Fruit fly (Drosophila melanogaster) whole organism, prepupa: ENCODE measurements around the gene CG43675.

Experiments used
- CG10669 ChIP-seq: fragments of 200-800 bp; sonication (Bioruptor generic); optimal IDR thresholded peaks from 3 replicates; lab custom pipeline; 2018; ENCODE audit warnings: missing biosample characterization, mild to moderate bottlenecking, missing genetic modification characterization, moderate library complexity
- CG11294 ChIP-seq: fragments of 200-800 bp; sonication (Bioruptor generic); IDR thresholded peaks from 2 replicates; pipeline ENCODE4 v1.3.6; 2022; ENCODE audit warnings: missing biosample characterization, missing genetic modification characterization
- CG11762 ChIP-seq: fragments of 200-800 bp; sonication (Bioruptor generic); optimal IDR thresholded peaks from 3 replicates; lab custom pipeline; 2016; ENCODE audit warnings: missing biosample characterization, missing genetic modification characterization; ENCODE audit not compliant: insufficient read depth
- CG15336 ChIP-seq: fragments of 200-800 bp; sonication (Bioruptor generic); IDR thresholded peaks from 2 replicates; pipeline ENCODE4 v1.3.6; 2022; ENCODE audit warnings: missing biosample characterization, missing genetic modification characterization
- CG1621 ChIP-seq: fragments of 200-800 bp; sonication (Bioruptor generic); optimal IDR thresholded peaks from 3 replicates; lab custom pipeline; 2018; ENCODE audit warnings: missing biosample characterization, mild to moderate bottlenecking, missing genetic modification characterization
- CG16779 ChIP-seq: fragments of 200-800 bp; sonication (Bioruptor generic); optimal IDR thresholded peaks from 3 replicates; lab custom pipeline; 2017; ENCODE audit warnings: missing biosample characterization, mild to moderate bottlenecking, missing genetic modification characterization
- CG3032 ChIP-seq: fragments of 200-800 bp; optimal IDR thresholded peaks from 2 replicates; lab custom pipeline; 2019; ENCODE audit warnings: missing biosample characterization, mild to moderate bottlenecking, missing genetic modification characterization, moderate library complexity
- CG32006 ChIP-seq: fragments of 200-800 bp; sonication (Bioruptor generic); optimal IDR thresholded peaks from 3 replicates; lab custom pipeline; 2017; ENCODE audit warnings: missing biosample characterization, mild to moderate bottlenecking, missing genetic modification characterization
- CG34406 ChIP-seq: fragments of 200-800 bp; sonication (Bioruptor generic); optimal IDR thresholded peaks from 3 replicates; lab custom pipeline; 2016; ENCODE audit warnings: missing biosample characterization, missing genetic modification characterization
- CG3919 ChIP-seq: fragments of 200-800 bp; sonication (Bioruptor generic); optimal IDR thresholded peaks from 3 replicates; lab custom pipeline; 2016; ENCODE audit warnings: missing biosample characterization, missing genetic modification characterization
- CG4318 ChIP-seq: fragments of 200-800 bp; sonication (Bioruptor generic); optimal IDR thresholded peaks from 3 replicates; lab custom pipeline; 2017; ENCODE audit warnings: missing biosample characterization, mild to moderate bottlenecking, missing genetic modification characterization
- CG6163 ChIP-seq: fragments of 200-800 bp; sonication (Bioruptor generic); IDR thresholded peaks from 3 replicates; pipeline ENCODE4 v1.3.6; 2022; ENCODE audit warnings: missing biosample characterization, missing genetic modification characterization
- CG6276 ChIP-seq: fragments of 200-800 bp; sonication (Bioruptor generic); optimal IDR thresholded peaks from 2 replicates; lab custom pipeline; 2017; ENCODE audit warnings: missing biosample characterization, mild to moderate bottlenecking, missing genetic modification characterization
- CG6792 ChIP-seq: fragments of 200-800 bp; sonication (Bioruptor generic); optimal IDR thresholded peaks from 3 replicates; lab custom pipeline; 2016; ENCODE audit warnings: missing biosample characterization, missing genetic modification characterization
- CG6808 ChIP-seq: fragments of 200-800 bp; sonication (Bioruptor generic); optimal IDR thresholded peaks from 3 replicates; lab custom pipeline; 2017; ENCODE audit warnings: missing biosample characterization, missing genetic modification characterization, mild to moderate bottlenecking, moderate library complexity, missing genetic modification reagents
- CG6854 ChIP-seq: fragments of 200-800 bp; sonication (Bioruptor generic); optimal IDR thresholded peaks from 2 replicates; lab custom pipeline; 2017; ENCODE audit warnings: missing biosample characterization, mild to moderate bottlenecking, missing genetic modification characterization
- CG8119 ChIP-seq: fragments of 200-800 bp; sonication (Bioruptor generic); IDR thresholded peaks from 3 replicates; pipeline ENCODE4 v1.3.6; 2022; ENCODE audit warnings: missing biosample characterization, missing genetic modification characterization
- CG8319 ChIP-seq: fragments of 200-800 bp; sonication (Bioruptor generic); optimal IDR thresholded peaks from 3 replicates; lab custom pipeline; 2016; ENCODE audit warnings: missing biosample characterization, missing genetic modification characterization
- CG9139 ChIP-seq: fragments of 200-800 bp; sonication (Bioruptor generic); optimal IDR thresholded peaks from 3 replicates; lab custom pipeline; 2017; ENCODE audit warnings: missing biosample characterization, mild to moderate bottlenecking, missing genetic modification characterization
- Eip78C ChIP-seq: fragments of 200-800 bp; sonication (Bioruptor generic); peaks from one replicate; lab custom pipeline; 2016; ENCODE audit warnings: missing biosample characterization, missing genetic modification characterization
- Eip93F ChIP-seq: fragments of 200-800 bp; sonication (Bioruptor generic); optimal IDR thresholded peaks from 2 replicates; lab custom pipeline; 2016; ENCODE audit warnings: missing biosample characterization, mild to moderate bottlenecking, missing genetic modification characterization
- Ets21C ChIP-seq: fragments of 200-800 bp; sonication (Bioruptor generic); optimal IDR thresholded peaks from 3 replicates; lab custom pipeline; 2016; ENCODE audit warnings: missing biosample characterization, missing genetic modification characterization
- Ets96B ChIP-seq: fragments of 200-800 bp; optimal IDR thresholded peaks from 2 replicates; lab custom pipeline; 2019; ENCODE audit warnings: missing biosample characterization, mild to moderate bottlenecking, missing genetic modification characterization, moderate library complexity
- Gug ChIP-seq: fragments of 200-800 bp; sonication (Bioruptor generic); IDR thresholded peaks from 2 replicates; pipeline ENCODE4 v1.3.6; 2022; ENCODE audit warnings: missing biosample characterization, missing genetic modification characterization
- Hr38 ChIP-seq: sonication (Bioruptor generic); optimal IDR thresholded peaks from 2 replicates; lab custom pipeline; 2016; ENCODE audit warnings: missing biosample characterization, missing genetic modification characterization
- Hr4 ChIP-seq: fragments of 200-800 bp; sonication (Bioruptor generic); optimal IDR thresholded peaks from 3 replicates; lab custom pipeline; 2016; ENCODE audit warnings: missing biosample characterization, missing genetic modification characterization
- Lpt ChIP-seq: fragments of 200-800 bp; sonication (Bioruptor generic); optimal IDR thresholded peaks from 3 replicates; lab custom pipeline; 2016; ENCODE audit warnings: missing biosample characterization, missing genetic modification characterization
- Sox102F ChIP-seq: fragments of 200-800 bp; sonication (Bioruptor generic); optimal IDR thresholded peaks from 2 replicates; lab custom pipeline; 2016; ENCODE audit warnings: missing biosample characterization, mild to moderate bottlenecking, missing genetic modification characterization
- Sox14 ChIP-seq: fragments of 200-800 bp; sonication (Bioruptor generic); optimal IDR thresholded peaks from 3 replicates; lab custom pipeline; 2016; ENCODE audit warnings: missing biosample characterization, missing genetic modification characterization
- dsx ChIP-seq: fragments of 200-800 bp; optimal IDR thresholded peaks from 3 replicates; lab custom pipeline; 2019; ENCODE audit warnings: missing biosample characterization, mild to moderate bottlenecking, missing genetic modification characterization, moderate library complexity; ENCODE audit not compliant: poor library complexity, severe bottlenecking
- eg ChIP-seq: fragments of 200-800 bp; sonication (Bioruptor generic); IDR thresholded peaks from 3 replicates; pipeline ENCODE4 v1.3.6; 2022; ENCODE audit warnings: missing biosample characterization, missing genetic modification characterization
- esn ChIP-seq: fragments of 200-800 bp; sonication (Bioruptor generic); optimal IDR thresholded peaks from 2 replicates; lab custom pipeline; 2016; ENCODE audit warnings: missing biosample characterization, mild to moderate bottlenecking, missing genetic modification characterization, moderate library complexity
- fd59A ChIP-seq: fragments of 200-800 bp; sonication (Bioruptor generic); optimal IDR thresholded peaks from 2 replicates; lab custom pipeline; 2017; ENCODE audit warnings: missing biosample characterization, mild to moderate bottlenecking, missing genetic modification characterization, missing genetic modification reagents
- lz ChIP-seq: fragments of 200-800 bp; sonication (Bioruptor generic); optimal IDR thresholded peaks from 3 replicates; lab custom pipeline; 2016; ENCODE audit warnings: missing biosample characterization, missing genetic modification characterization
- net ChIP-seq: fragments of 200-800 bp; sonication (Bioruptor generic); optimal IDR thresholded peaks from 3 replicates; lab custom pipeline; 2016; ENCODE audit warnings: missing biosample characterization, missing genetic modification characterization
- pdm3 ChIP-seq: fragments of 200-800 bp; sonication (Bioruptor generic); optimal IDR thresholded peaks from 3 replicates; lab custom pipeline; 2016; ENCODE audit warnings: missing biosample characterization, missing genetic modification characterization
- salr ChIP-seq, 2 experiments: fragments of 200-800 bp; sonication (Bioruptor generic); optimal IDR thresholded peaks; 3 replicates each; lab custom pipeline; 2016 to 2018; ENCODE audit warnings: missing biosample characterization in 2 of 2, missing genetic modification characterization in 2 of 2, mild to moderate bottlenecking in 1 of 2
- ss ChIP-seq, 2 experiments: fragments of 200-800 bp; sonication (Bioruptor generic); optimal IDR thresholded peaks; 2 replicates in 1 of 2; 3 replicates in 1 of 2; lab custom pipeline; 2017 to 2018; ENCODE audit warnings: mild to moderate bottlenecking in 2 of 2, missing biosample characterization in 2 of 2, missing genetic modification characterization in 2 of 2, moderate library complexity in 1 of 2
- svp ChIP-seq: fragments of 200-800 bp; sonication (Bioruptor generic); peaks from one replicate; lab custom pipeline; 2016; ENCODE audit warnings: missing biosample characterization, missing genetic modification characterization
- topi ChIP-seq: fragments of 200-800 bp; sonication (Bioruptor generic); optimal IDR thresholded peaks from 3 replicates; lab custom pipeline; 2016; ENCODE audit warnings: missing biosample characterization, missing genetic modification characterization
- vri ChIP-seq: fragments of 200-800 bp; sonication (Bioruptor generic); optimal IDR thresholded peaks from 3 replicates; lab custom pipeline; 2016; ENCODE audit warnings: missing biosample characterization, mild to moderate bottlenecking, missing genetic modification characterization

The CG43675 gene

dm6 chr3R:9385987-9386386 is 30.7 kb downstream of the CG43675 start (continued):
- TF ChIP-seq CG11762 (no peak), CG6792 (no peak), Ets21C (no peak), Eip93F (GFP tag; lab: Kevin White, UChicago) (no peak), eg (GFP tag; lab: Robert Waterston, UW) (peak; percentile 58; the same call in 1 of the 3 replicates), pdm3 (GFP tag; lab: Kevin White, UChicago) (no peak), CG10669 (GFP tag; lab: Kevin White, UChicago) (no peak), Eip78C (GFP tag; lab: Kevin White, UChicago) (peak; percentile 74), Gug (GFP tag; lab: Robert Waterston, UW) (0 out of 2 replicates have a peak, but pooled peaks have one; percentile 30), lz (GFP tag; lab: Kevin White, UChicago) (no peak), Hr38 (GFP tag; lab: Kevin White, UChicago) (no peak)
- TF ChIP-seq, all 60 proteins: peak for 10

- TF ChIP-seq CG8319 (GFP tag; lab: Kevin White, UChicago) (no peak), CG6163 (GFP tag; lab: Robert Waterston, UW) (0 out of 3 replicates have a peak, but pooled peaks have one; percentile 19), CG6792 (no peak), vri (GFP tag; lab: Kevin White, UChicago) (peak; percentile 42), Ets96B (tag; lab: Kevin White, UChicago) (no peak), Eip93F (GFP tag; lab: Kevin White, UChicago) (peak; percentile 62), CG6854 (GFP tag; lab: Kevin White, UChicago) (no peak), Hr4 (GFP tag; lab: Kevin White, UChicago) (no peak), Gug (GFP tag; lab: Robert Waterston, UW) (no peak), CG15336 (GFP tag; lab: Robert Waterston, UW) (no peak), svp (GFP tag; lab: Kevin White, UChicago) (no peak), CG6808 (GFP tag; lab: Kevin White, UChicago) (no peak), CG32006 (no peak), Eip78C (GFP tag; lab: Kevin White, UChicago) (peak; percentile 58), pdm3 (GFP tag; lab: Kevin White, UChicago) (no peak), Sox14 (GFP tag; lab: Kevin White, UChicago) (peak; percentile 10), CG11294 (GFP tag; lab: Robert Waterston, UW) (no peak), CG3919 (GFP tag; lab: Kevin White, UChicago) (no peak), CG9139 (GFP tag; lab: Kevin White, UChicago) (no peak), CG1621 (no peak)
- TF ChIP-seq, all 60 proteins: peak for 5
Observed at dm6 chr3R:9387634-9388033, 32.3 kb downstream of the CG43675 start.

- no peak for TF ChIP-seq CG10669 (GFP tag; lab: Kevin White, UChicago)
Observed at dm6 chr3R:9388321-9388720, 33.0 kb downstream of the CG43675 start.

dm6 chr3R:9388972-9389371 is 33.7 kb downstream of the CG43675 start:
- peak; percentile 1 to 58 for TF ChIP-seq salr (GFP tag; optimal IDR thresholded peaks at IDR 0.05; lab: Kevin White, UChicago)
- no peak for TF ChIP-seq svp (GFP tag; lab: Kevin White, UChicago)
- no peak for TF ChIP-seq Eip93F (GFP tag; lab: Kevin White, UChicago)
- peak; percentile 88 for TF ChIP-seq CG6808 (GFP tag; lab: Kevin White, UChicago)
- TF ChIP-seq Lpt (GFP tag; lab: Kevin White, UChicago) = peak; percentile 9
- peak; percentile 82 to 86 for TF ChIP-seq ss (GFP tag; optimal IDR thresholded peaks at IDR 0.05; lab: Kevin White, UChicago)
- TF ChIP-seq CG1621 = peak; percentile 65
- TF ChIP-seq CG9139 (GFP tag; lab: Kevin White, UChicago) = peak; percentile 75
- TF ChIP-seq topi (GFP tag; lab: Kevin White, UChicago) = no peak
- TF ChIP-seq dsx (GFP tag; lab: Kevin White, UChicago) = peak; percentile 74
- TF ChIP-seq CG10669 (GFP tag; lab: Kevin White, UChicago) = peak; percentile 46
- peak; percentile 66 for TF ChIP-seq CG16779 (tag; lab: Kevin White, UChicago)
- no peak for TF ChIP-seq CG34406 (GFP tag; lab: Kevin White, UChicago)
- peak; percentile 5 for TF ChIP-seq CG11762
- TF ChIP-seq esn (GFP tag; lab: Kevin White, UChicago) = no peak
- no peak for TF ChIP-seq Ets21C
- TF ChIP-seq net = peak; percentile 62
- no peak for TF ChIP-seq vri (GFP tag; lab: Kevin White, UChicago)
- TF ChIP-seq eg (GFP tag; lab: Robert Waterston, UW) = peak; percentile 40; the same call in 1 of the 3 replicates
- peak; percentile 69 for TF ChIP-seq CG6276 (GFP tag; lab: Kevin White, UChicago)
- peak; percentile 63; the same call in 1 of the 3 replicates for TF ChIP-seq CG8119 (GFP tag; lab: Robert Waterston, UW)
- TF ChIP-seq Hr4 (GFP tag; lab: Kevin White, UChicago) = no peak
- TF ChIP-seq CG4318 (GFP tag; lab: Kevin White, UChicago) = no peak
- peak; percentile 39 for TF ChIP-seq CG3032 (tag; lab: Kevin White, UChicago)
- peak; percentile 57; the same call in 2 of the 3 replicates for TF ChIP-seq CG6163 (GFP tag; lab: Robert Waterston, UW)
- TF ChIP-seq Sox102F (GFP tag; lab: Kevin White, UChicago) = no peak
- TF ChIP-seq Ets96B (tag; lab: Kevin White, UChicago) = peak; percentile 42
- TF ChIP-seq Eip78C (GFP tag; lab: Kevin White, UChicago) = peak; percentile 24
- peak; percentile 41; the same call in 1 of the 2 replicates for TF ChIP-seq CG15336 (GFP tag; lab: Robert Waterston, UW)
- no peak for TF ChIP-seq fd59A (GFP tag; lab: Kevin White, UChicago)
- TF ChIP-seq CG32006 = peak; percentile 10
